Fruit fly (Drosophila melanogaster) whole organism, embryonic: ENCODE results near the gene Pep.
A peak's percentile ranks its signal among the peaks of the same experiment; 100 is the strongest.

ENCODE experiments used
- C15 ChIP-seq: fragments of 200-800 bp; sonication (Bioruptor generic); IDR thresholded peaks from 3 replicates; pipeline ENCODE4 v1.3.6; 2022; ENCODE audit warnings: missing biosample characterization, missing genetic modification characterization
- CG11456 ChIP-seq: fragments of 200-800 bp; sonication (Bioruptor generic); IDR thresholded peaks from 3 replicates; pipeline ENCODE4 v1.3.6; 2022; ENCODE audit warnings: missing biosample characterization, missing genetic modification characterization
- CG11504 ChIP-seq: fragments of 200-800 bp; sonication (Bioruptor generic); optimal IDR thresholded peaks from 3 replicates; lab custom pipeline; 2019; ENCODE audit warnings: missing biosample characterization, mild to moderate bottlenecking, missing genetic modification characterization, moderate library complexity
- CG12219 ChIP-seq: fragments of 200-800 bp; sonication (Bioruptor generic); optimal IDR thresholded peaks from 3 replicates; lab custom pipeline; 2018; ENCODE audit warnings: missing biosample characterization, mild to moderate bottlenecking, missing genetic modification characterization
- CG15011 ChIP-seq: fragments of 200-800 bp; sonication (Bioruptor generic); optimal IDR thresholded peaks from 3 replicates; lab custom pipeline; 2018; ENCODE audit warnings: missing biosample characterization, mild to moderate bottlenecking, missing genetic modification characterization
- CG15479 ChIP-seq: fragments of 200-800 bp; sonication (Bioruptor generic); optimal IDR thresholded peaks from 3 replicates; lab custom pipeline; 2019; ENCODE audit warnings: missing biosample characterization, mild to moderate bottlenecking, missing genetic modification characterization, moderate library complexity
- CG17568 ChIP-seq: fragments of 200-800 bp; sonication (Bioruptor generic); optimal IDR thresholded peaks from 2 replicates; lab custom pipeline; 2018; ENCODE audit warnings: missing biosample characterization, mild to moderate bottlenecking, missing genetic modification characterization, moderate library complexity
- CG2889 ChIP-seq: fragments of 200-800 bp; sonication (Bioruptor generic); IDR thresholded peaks from 3 replicates; pipeline ENCODE4 v1.3.6; 2022; ENCODE audit warnings: missing biosample characterization, missing genetic modification characterization
- CG3065 ChIP-seq: fragments of 200-800 bp; sonication (Bioruptor generic); optimal IDR thresholded peaks from 2 replicates; lab custom pipeline; 2016; ENCODE audit warnings: missing biosample characterization, missing genetic modification characterization
- CG6791 ChIP-seq: fragments of 200-800 bp; sonication (Bioruptor generic); IDR thresholded peaks from 3 replicates; pipeline ENCODE4 v1.3.6; 2022; ENCODE audit warnings: missing biosample characterization, missing genetic modification characterization; ENCODE audit not compliant: partially characterized antibody
- CG7372 ChIP-seq: fragments of 200-800 bp; sonication (Bioruptor generic); IDR thresholded peaks from 2 replicates; pipeline ENCODE4 v1.3.6; 2022; ENCODE audit warnings: missing biosample characterization, missing genetic modification characterization
- CG7839 ChIP-seq: fragments of 200-800 bp; sonication (Bioruptor generic); optimal IDR thresholded peaks from 3 replicates; lab custom pipeline; 2018; ENCODE audit warnings: missing biosample characterization, mild to moderate bottlenecking, missing genetic modification characterization, moderate library complexity
- CG8281 ChIP-seq: fragments of 200-800 bp; sonication (Bioruptor generic); optimal IDR thresholded peaks from 2 replicates; lab custom pipeline; 2018; ENCODE audit warnings: missing biosample characterization, mild to moderate bottlenecking, missing genetic modification characterization, moderate library complexity
- CG8765 ChIP-seq: fragments of 200-800 bp; sonication (Bioruptor generic); IDR thresholded peaks from 2 replicates; pipeline ENCODE4 v1.3.6; 2022; ENCODE audit warnings: missing biosample characterization, missing genetic modification characterization
- Chrac-16 ChIP-seq: fragments of 200-800 bp; sonication (Bioruptor generic); optimal IDR thresholded peaks from 3 replicates; lab custom pipeline; 2016; ENCODE audit warnings: missing biosample characterization, missing genetic modification characterization
- Doc3 ChIP-seq: fragments of 200-800 bp; sonication (Bioruptor generic); IDR thresholded peaks from 3 replicates; pipeline ENCODE4 v1.3.6; 2022; ENCODE audit warnings: missing biosample characterization, missing genetic modification characterization; ENCODE audit not compliant: partially characterized antibody
- ERR ChIP-seq: fragments of 200-800 bp; sonication (Bioruptor generic); optimal IDR thresholded peaks from 2 replicates; lab custom pipeline; 2016; ENCODE audit warnings: missing biosample characterization, missing genetic modification characterization
- Eip74EF ChIP-seq, 2 experiments: fragments of 200-800 bp in 1 of 2; fragments of >200 bp in 1 of 2; sonication (Bioruptor generic) in 1 of 2; optimal IDR thresholded peaks; 2 replicates each; lab custom pipeline; 2017 to 2019; ENCODE audit warnings: missing biosample characterization in 2 of 2, missing genetic modification characterization in 2 of 2, mild to moderate bottlenecking in 1 of 2, moderate library complexity in 1 of 2
- Ets65A ChIP-seq: fragments of 200-800 bp; sonication (Bioruptor generic); peaks from one replicate; lab custom pipeline; 2016; ENCODE audit warnings: missing biosample characterization, missing genetic modification characterization
- H15 ChIP-seq: fragments of 200-800 bp; sonication (Bioruptor generic); IDR thresholded peaks from 3 replicates; pipeline ENCODE4 v1.3.6; 2022; ENCODE audit warnings: missing biosample characterization, missing genetic modification characterization
- Hand ChIP-seq: fragments of 200-800 bp; sonication (Bioruptor generic); optimal IDR thresholded peaks from 2 replicates; lab custom pipeline; 2017; ENCODE audit warnings: mild to moderate bottlenecking, missing biosample characterization, missing genetic modification reagents, missing genetic modification characterization
- Hr78 ChIP-seq, 2 experiments: fragments of 200-800 bp in 1 of 2; fragments of >200 bp in 1 of 2; sonication (Bioruptor generic) in 1 of 2; optimal IDR thresholded peaks; 2 replicates each; lab custom pipeline; 2017 to 2019; ENCODE audit warnings: missing biosample characterization in 2 of 2, missing genetic modification characterization in 2 of 2, mild to moderate bottlenecking in 1 of 2, moderate library complexity in 1 of 2
- Kr ChIP-seq: fragments of 200-800 bp; sonication (Bioruptor generic); optimal IDR thresholded peaks from 2 replicates; lab custom pipeline; 2017; ENCODE audit warnings: missing biosample characterization, mild to moderate bottlenecking, missing genetic modification characterization
- Lim3 ChIP-seq: fragments of 200-800 bp; sonication (Bioruptor generic); IDR thresholded peaks from 2 replicates; pipeline ENCODE4 v1.3.6; 2022; ENCODE audit warnings: missing biosample characterization, missing genetic modification characterization
- NC2α ChIP-seq: fragments of 200-800 bp; sonication (Bioruptor generic); optimal IDR thresholded peaks from 2 replicates; lab custom pipeline; 2016; ENCODE audit warnings: missing biosample characterization, missing genetic modification characterization
- Neu2 ChIP-seq: fragments of 200-800 bp; sonication (Bioruptor generic); optimal IDR thresholded peaks from 3 replicates; lab custom pipeline; 2016; ENCODE audit warnings: missing biosample characterization, missing genetic modification characterization, borderline replicate concordance
- PHDP ChIP-seq: fragments of 200-800 bp; sonication (Bioruptor generic); optimal IDR thresholded peaks from 3 replicates; lab custom pipeline; 2018; ENCODE audit warnings: missing biosample characterization, mild to moderate bottlenecking, missing genetic modification characterization, moderate library complexity
- Six4 ChIP-seq: fragments of 200-800 bp; sonication (Bioruptor generic); optimal IDR thresholded peaks from 2 replicates; lab custom pipeline; 2016; ENCODE audit warnings: missing biosample characterization, missing genetic modification characterization
- Stat92E ChIP-seq, 3 experiments: fragments of >200 bp in 2 of 3; fragments of 200-800 bp in 1 of 3; sonication (Bioruptor generic) in 1 of 3; optimal IDR thresholded peaks; 2 replicates each; lab custom pipeline; 2017 to 2019; ENCODE audit warnings: missing biosample characterization in 3 of 3, missing genetic modification characterization in 3 of 3, mild to moderate bottlenecking in 1 of 3, moderate library complexity in 1 of 3
- ash1 ChIP-seq: fragments of 200-800 bp; sonication (Bioruptor generic); optimal IDR thresholded peaks from 2 replicates; lab custom pipeline; 2018; ENCODE audit warnings: missing biosample characterization, mild to moderate bottlenecking, missing genetic modification characterization
- ci ChIP-seq: fragments of 200-800 bp; sonication (Bioruptor generic); IDR thresholded peaks from 3 replicates; pipeline ENCODE4 v1.3.6; 2022; ENCODE audit warnings: missing biosample characterization, missing genetic modification characterization
- dmrt11E ChIP-seq: fragments of 200-800 bp; sonication (Bioruptor generic); optimal IDR thresholded peaks from 3 replicates; lab custom pipeline; 2018; ENCODE audit warnings: missing biosample characterization, mild to moderate bottlenecking, missing genetic modification characterization, moderate library complexity
- dpn ChIP-seq, 2 experiments: fragments of 200-800 bp; sonication (Bioruptor generic); optimal IDR thresholded peaks; 3 replicates each; lab custom pipeline; 2016; ENCODE audit warnings: missing biosample characterization in 2 of 2, missing genetic modification characterization in 2 of 2
- gcm ChIP-seq: fragments of 200-800 bp; sonication (Bioruptor generic); optimal IDR thresholded peaks from 2 replicates; lab custom pipeline; 2019; ENCODE audit warnings: missing biosample characterization, mild to moderate bottlenecking, missing genetic modification characterization, moderate library complexity
- gcm2 ChIP-seq: fragments of 200-800 bp; sonication (Bioruptor generic); optimal IDR thresholded peaks from 2 replicates; lab custom pipeline; 2016; ENCODE audit warnings: missing biosample characterization, missing genetic modification characterization
- gem ChIP-seq: fragments of 200-800 bp; sonication (Bioruptor generic); optimal IDR thresholded peaks from 2 replicates; lab custom pipeline; 2019; ENCODE audit warnings: missing biosample characterization, mild to moderate bottlenecking, missing genetic modification characterization, moderate library complexity
- grau ChIP-seq: fragments of 200-800 bp; optimal IDR thresholded peaks from 3 replicates; lab custom pipeline; 2019; ENCODE audit warnings: missing biosample characterization, mild to moderate bottlenecking, missing genetic modification characterization, moderate library complexity
- gsb-n ChIP-seq: fragments of 200-800 bp; sonication (Bioruptor generic); optimal IDR thresholded peaks from 3 replicates; lab custom pipeline; 2018; ENCODE audit warnings: missing biosample characterization, mild to moderate bottlenecking, missing genetic modification characterization
- hb ChIP-seq: fragments of 200-800 bp; sonication (Bioruptor generic); IDR thresholded peaks from 3 replicates; pipeline ENCODE4 v1.3.6; 2022; ENCODE audit warnings: missing biosample characterization, missing genetic modification characterization; ENCODE audit not compliant: partially characterized antibody
- lmd ChIP-seq: fragments of 200-800 bp; sonication (Bioruptor generic); IDR thresholded peaks from 2 replicates; pipeline ENCODE4 v1.3.6; 2022; ENCODE audit warnings: missing biosample characterization, missing genetic modification characterization
- nom ChIP-seq: fragments of 200-800 bp; sonication (Bioruptor generic); optimal IDR thresholded peaks from 2 replicates; lab custom pipeline; 2017; ENCODE audit warnings: missing biosample characterization, missing genetic modification characterization, mild to moderate bottlenecking, moderate library complexity, missing genetic modification reagents
- onecut ChIP-seq: fragments of 200-800 bp; sonication (Bioruptor generic); IDR thresholded peaks from 2 replicates; pipeline ENCODE4 v1.3.6; 2022; ENCODE audit warnings: missing biosample characterization, missing genetic modification characterization
- phol ChIP-seq: fragments of 200-800 bp; sonication (Bioruptor generic); optimal IDR thresholded peaks from 3 replicates; lab custom pipeline; 2018; ENCODE audit warnings: missing biosample characterization, mild to moderate bottlenecking, missing genetic modification characterization, moderate library complexity
- pros ChIP-seq: fragments of 200-800 bp; sonication (Bioruptor generic); optimal IDR thresholded peaks from 3 replicates; lab custom pipeline; 2019; ENCODE audit warnings: missing biosample characterization, mild to moderate bottlenecking, missing genetic modification characterization, moderate library complexity
- slou ChIP-seq: fragments of 200-800 bp; sonication (Bioruptor generic); optimal IDR thresholded peaks from 3 replicates; lab custom pipeline; 2016; ENCODE audit warnings: missing biosample characterization, missing genetic modification characterization
- sr ChIP-seq: fragments of 200-800 bp; sonication (Bioruptor generic); IDR thresholded peaks from 3 replicates; pipeline ENCODE4 v1.3.6; 2022; ENCODE audit warnings: missing biosample characterization, missing genetic modification characterization
- vvl ChIP-seq: fragments of 200-800 bp; sonication (Bioruptor generic); IDR thresholded peaks from 2 replicates; pipeline ENCODE4 v1.3.6; 2022; ENCODE audit warnings: missing biosample characterization, missing genetic modification characterization
- wdn ChIP-seq: fragments of 200-800 bp; sonication (Bioruptor generic); IDR thresholded peaks from 2 replicates; pipeline ENCODE4 v1.3.6; 2022; ENCODE audit warnings: missing biosample characterization, missing genetic modification characterization
- zfh1 ChIP-seq: fragments of 200-800 bp; sonication (Bioruptor generic); IDR thresholded peaks from 3 replicates; pipeline ENCODE4 v1.3.6; 2022; ENCODE audit warnings: missing biosample characterization, missing genetic modification characterization

The Pep gene

DNA sequence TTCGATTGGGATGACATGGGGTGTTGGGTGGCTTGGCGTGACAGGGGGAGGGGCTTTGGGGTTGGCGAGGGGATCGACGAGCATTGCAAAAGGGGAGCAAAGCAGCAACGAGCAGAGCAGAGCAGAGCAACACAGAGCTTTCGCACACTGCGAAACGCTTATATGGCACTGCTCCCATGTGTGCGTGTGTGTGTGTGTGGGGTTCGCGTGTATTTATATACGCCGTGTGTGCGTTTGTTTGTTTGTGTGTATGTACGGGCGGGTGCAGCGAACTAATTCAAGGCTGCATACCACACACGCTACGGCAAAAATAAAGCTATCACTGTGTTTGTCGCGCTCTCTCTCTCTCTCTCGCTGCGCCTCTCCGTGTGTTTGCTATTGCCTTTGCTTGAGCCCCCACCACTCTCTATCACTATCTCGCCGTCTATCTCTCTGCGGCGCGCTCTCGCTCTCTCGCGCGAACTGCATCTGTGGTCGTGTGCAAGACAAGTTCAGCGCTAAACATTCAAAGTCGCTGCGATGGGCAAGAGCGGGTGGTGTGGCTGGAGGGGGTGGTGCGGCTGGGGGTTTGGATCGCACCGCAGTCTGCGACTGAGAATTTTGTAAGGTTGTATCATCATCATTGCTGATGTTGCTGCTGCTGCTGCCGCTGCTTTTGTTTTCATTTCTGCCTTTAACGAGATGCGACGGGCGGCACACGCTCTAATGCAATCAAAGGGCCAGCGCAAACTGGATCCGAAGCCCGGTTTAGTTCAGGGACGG, 54.2 kb downstream of the Pep start (continued):
- TF ChIP-seq PHDP (tag; lab: Kevin White, UChicago) (no peak), pros (no peak), gsb-n (tag; lab: Kevin White, UChicago) (no peak), lmd (GFP tag; lab: Robert Waterston, UW) (no peak), gcm (peak; percentile 35), wdn (GFP tag; lab: Robert Waterston, UW) (no peak), sr (GFP tag; lab: Robert Waterston, UW) (peak; percentile 21; the same call in 1 of the 3 replicates), Six4 (no peak), CG11456 (GFP tag; lab: Robert Waterston, UW) (no peak), CG8281 (tag; lab: Kevin White, UChicago) (no peak), onecut (GFP tag; lab: Robert Waterston, UW) (no peak; the same call in 1 of the 2 replicates), CG17568 (no peak), phol (tag; lab: Kevin White, UChicago) (no peak), H15 (GFP tag; lab: Robert Waterston, UW) (no peak), Neu2 (GFP tag; lab: Kevin White, UChicago) (no peak), Ets65A (peak; percentile 76), Hr78 (GFP tag; optimal IDR thresholded peaks at IDR 0.05; lab: Kevin White, UChicago) (peak in 1 of 2 experiments; percentile 30), CG7372 (no peak), vvl (GFP tag; lab: Robert Waterston, UW) (peak; percentile 40; the same call in 1 of the 2 replicates), CG3065 (no peak), ERR (GFP tag; lab: Kevin White, UChicago) (no peak), ci (GFP tag; lab: Robert Waterston, UW) (peak; percentile 64; the same call in 2 of the 3 replicates), gem (tag; lab: Kevin White, UChicago) (peak; percentile 53), CG8765 (GFP tag; lab: Robert Waterston, UW) (no peak), CG2889 (GFP tag; lab: Robert Waterston, UW) (no peak), CG6791 (GFP tag; lab: Robert Waterston, UW) (no peak), Eip74EF (GFP tag; optimal IDR thresholded peaks at IDR 0.05; lab: Kevin White, UChicago) (peak in 1 of 2 experiments; percentile 47), slou (GFP tag; lab: Kevin White, UChicago) (no peak), CG15011 (no peak), dmrt11E (tag; lab: Kevin White, UChicago) (no peak), NC2α (GFP tag; lab: Kevin White, UChicago) (no peak), Doc3 (GFP tag; lab: Robert Waterston, UW) (no peak), gcm2 (GFP tag; lab: Kevin White, UChicago) (no peak), CG12219 (GFP tag; lab: Kevin White, UChicago) (no peak), Chrac-16 (GFP tag; lab: Kevin White, UChicago) (no peak), ash1 (GFP tag; lab: Kevin White, UChicago) (no peak), Kr (GFP tag; lab: Kevin White, UChicago) (no peak), Lim3 (GFP tag; lab: Robert Waterston, UW) (no peak), CG7839 (tag; lab: Kevin White, UChicago) (no peak), CG15479 (GFP tag; lab: Kevin White, UChicago) (no peak), Stat92E (GFP tag; optimal IDR thresholded peaks at IDR 0.05; lab: Kevin White, UChicago) (no peak), grau (tag; lab: Kevin White, UChicago) (no peak), zfh1 (GFP tag; lab: Robert Waterston, UW) (peak; percentile 45; the same call in 1 of the 3 replicates), C15 (no peak), dpn (GFP tag; optimal IDR thresholded peaks at IDR 0.05; lab: Kevin White, UChicago) (no peak), nom (peak; percentile 28), Hand (no peak), hb (GFP tag; lab: Robert Waterston, UW) (no peak), CG11504 (peak; percentile 35)
